Fruit fly (Drosophila melanogaster) whole organism, embryonic: ENCODE data around the gene NdufV3.

ENCODE experiments used
- Atf-2 ChIP-seq: fragments of 200-800 bp; sonication (Bioruptor generic); optimal IDR thresholded peaks from 2 replicates; lab custom pipeline; 2016; ENCODE audit warnings: missing biosample characterization, missing genetic modification characterization
- CG13894 ChIP-seq: fragments of 200-800 bp; sonication (Bioruptor generic); optimal IDR thresholded peaks from 3 replicates; lab custom pipeline; 2018; ENCODE audit warnings: missing biosample characterization, mild to moderate bottlenecking, missing genetic modification characterization, moderate library complexity
- CG14014 ChIP-seq: fragments of 200-800 bp; sonication (Bioruptor generic); IDR thresholded peaks from 2 replicates; pipeline ENCODE4 v1.3.6; 2022; ENCODE audit warnings: missing biosample characterization, missing genetic modification characterization
- CG14710 ChIP-seq: fragments of 200-800 bp; sonication (Bioruptor generic); optimal IDR thresholded peaks from 3 replicates; lab custom pipeline; 2019; ENCODE audit warnings: missing biosample characterization, mild to moderate bottlenecking, missing genetic modification characterization, moderate library complexity
- CG15601 ChIP-seq: fragments of 200-800 bp; sonication (Bioruptor generic); optimal IDR thresholded peaks from 3 replicates; lab custom pipeline; 2019; ENCODE audit warnings: missing biosample characterization, mild to moderate bottlenecking, missing genetic modification characterization, moderate library complexity
- CG15696 ChIP-seq: fragments of 200-800 bp; sonication (Bioruptor generic); optimal IDR thresholded peaks from 2 replicates; lab custom pipeline; 2019; ENCODE audit warnings: missing biosample characterization, mild to moderate bottlenecking, missing genetic modification characterization, moderate library complexity
- CG1603 ChIP-seq: fragments of 200-800 bp; sonication (Bioruptor generic); optimal IDR thresholded peaks from 2 replicates; lab custom pipeline; 2019; ENCODE audit warnings: missing biosample characterization, mild to moderate bottlenecking, missing genetic modification characterization, moderate library complexity
- CG16815 ChIP-seq: fragments of 200-800 bp; sonication (Bioruptor generic); optimal IDR thresholded peaks from 3 replicates; lab custom pipeline; 2017; ENCODE audit warnings: missing biosample characterization, mild to moderate bottlenecking, missing genetic modification characterization
- CG2199 ChIP-seq: fragments of 200-800 bp; sonication (Bioruptor generic); IDR thresholded peaks from 3 replicates; pipeline ENCODE4 v1.3.6; 2022; ENCODE audit warnings: missing biosample characterization, missing genetic modification characterization
- CG2678 ChIP-seq: fragments of 200-800 bp; sonication (Bioruptor generic); optimal IDR thresholded peaks from 3 replicates; lab custom pipeline; 2019; ENCODE audit warnings: missing biosample characterization, mild to moderate bottlenecking, missing genetic modification characterization, moderate library complexity
- CG43689 ChIP-seq: fragments of 200-800 bp; sonication (Bioruptor generic); IDR thresholded peaks from 2 replicates; pipeline ENCODE4 v1.3.6; 2022; ENCODE audit warnings: missing biosample characterization, missing genetic modification characterization
- CG4707 ChIP-seq: fragments of 200-800 bp; sonication (Bioruptor generic); optimal IDR thresholded peaks from 2 replicates; lab custom pipeline; 2018; ENCODE audit warnings: missing biosample characterization, mild to moderate bottlenecking, missing genetic modification characterization, moderate library complexity
- CG4854 ChIP-seq: fragments of 200-800 bp; sonication (Bioruptor generic); optimal IDR thresholded peaks from 2 replicates; lab custom pipeline; 2016; ENCODE audit warnings: missing biosample characterization, missing genetic modification characterization, inconsistent platforms
- CG5953 ChIP-seq: fragments of 200-800 bp; sonication (Bioruptor generic); IDR thresholded peaks from 2 replicates; pipeline ENCODE4 v1.3.6; 2022; ENCODE audit warnings: missing biosample characterization, missing genetic modification characterization
- CG6683 ChIP-seq: fragments of 200-800 bp; sonication (Bioruptor generic); optimal IDR thresholded peaks from 2 replicates; lab custom pipeline; 2017; ENCODE audit warnings: missing biosample characterization, mild to moderate bottlenecking, missing genetic modification characterization, missing genetic modification reagents
- CG8290 ChIP-seq, 3 experiments: fragments of 200-800 bp; sonication (Bioruptor generic); optimal IDR thresholded peaks; 2 replicates each; lab custom pipeline; 2016 to 2019; ENCODE audit warnings: missing biosample characterization in 3 of 3, missing genetic modification characterization in 3 of 3, mild to moderate bottlenecking in 2 of 3, moderate library complexity in 1 of 3
- CG8359 ChIP-seq: fragments of 200-800 bp; sonication (Bioruptor generic); optimal IDR thresholded peaks from 2 replicates; lab custom pipeline; 2017; ENCODE audit warnings: missing biosample characterization, mild to moderate bottlenecking, missing genetic modification characterization, borderline replicate concordance
- CG8765 ChIP-seq: fragments of 200-800 bp; sonication (Bioruptor generic); IDR thresholded peaks from 2 replicates; pipeline ENCODE4 v1.3.6; 2022; ENCODE audit warnings: missing biosample characterization, missing genetic modification characterization
- CG9437 ChIP-seq: fragments of 200-800 bp; sonication (Bioruptor generic); optimal IDR thresholded peaks from 2 replicates; lab custom pipeline; 2018; ENCODE audit warnings: missing biosample characterization, mild to moderate bottlenecking, missing genetic modification characterization
- CG9932 ChIP-seq: fragments of 200-800 bp; sonication (Bioruptor generic); IDR thresholded peaks from 2 replicates; pipeline ENCODE4 v1.3.6; 2022; ENCODE audit warnings: missing biosample characterization, missing genetic modification characterization
- CkIIα-i1 ChIP-seq: fragments of 200-800 bp; sonication (Bioruptor generic); IDR thresholded peaks from 2 replicates; pipeline ENCODE4 v1.3.6; 2022; ENCODE audit warnings: missing biosample characterization, missing genetic modification characterization
- Dip2 ChIP-seq: fragments of 200-800 bp; sonication (Bioruptor generic); IDR thresholded peaks from 2 replicates; pipeline ENCODE4 v1.3.6; 2022; ENCODE audit warnings: missing biosample characterization, missing genetic modification characterization
- Dp ChIP-seq: fragments of 200-800 bp; sonication (Bioruptor generic); optimal IDR thresholded peaks from 2 replicates; lab custom pipeline; 2018; ENCODE audit warnings: missing biosample characterization, mild to moderate bottlenecking, missing genetic modification characterization, moderate library complexity
- Eip74EF ChIP-seq, 2 experiments: fragments of 200-800 bp in 1 of 2; fragments of >200 bp in 1 of 2; sonication (Bioruptor generic) in 1 of 2; optimal IDR thresholded peaks; 2 replicates each; lab custom pipeline; 2017 to 2019; ENCODE audit warnings: missing biosample characterization in 2 of 2, missing genetic modification characterization in 2 of 2, mild to moderate bottlenecking in 1 of 2, moderate library complexity in 1 of 2
- Elba2 ChIP-seq: fragments of 200-800 bp; sonication (Bioruptor generic); optimal IDR thresholded peaks from 3 replicates; lab custom pipeline; 2016; ENCODE audit warnings: missing biosample characterization, missing genetic modification characterization
- Fer1 ChIP-seq: fragments of 200-800 bp; sonication (Bioruptor generic); optimal IDR thresholded peaks from 2 replicates; lab custom pipeline; 2017; ENCODE audit warnings: missing biosample characterization, mild to moderate bottlenecking, missing genetic modification characterization
- Gug ChIP-seq: fragments of 200-800 bp; sonication (Bioruptor generic); IDR thresholded peaks from 4 replicates; pipeline ENCODE4 v1.3.6; 2022; ENCODE audit warnings: missing biosample characterization, missing genetic modification characterization
- Hand ChIP-seq: fragments of 200-800 bp; sonication (Bioruptor generic); optimal IDR thresholded peaks from 2 replicates; lab custom pipeline; 2017; ENCODE audit warnings: mild to moderate bottlenecking, missing biosample characterization, missing genetic modification reagents, missing genetic modification characterization
- Med ChIP-seq: fragments of 200-800 bp; sonication (Bioruptor generic); peaks from one replicate; lab custom pipeline; 2016; ENCODE audit warnings: missing biosample characterization, missing genetic modification characterization, mild to moderate bottlenecking, inconsistent platforms, moderate library complexity
- NFAT ChIP-seq: fragments of 200-800 bp; sonication (Bioruptor generic); IDR thresholded peaks from 2 replicates; pipeline ENCODE4 v1.3.6; 2022; ENCODE audit warnings: missing biosample characterization, missing genetic modification characterization
- Oli ChIP-seq: fragments of 200-800 bp; sonication (Bioruptor generic); optimal IDR thresholded peaks from 2 replicates; lab custom pipeline; 2018; ENCODE audit warnings: missing biosample characterization, mild to moderate bottlenecking, missing genetic modification characterization, moderate library complexity
- PHDP ChIP-seq: fragments of 200-800 bp; sonication (Bioruptor generic); optimal IDR thresholded peaks from 3 replicates; lab custom pipeline; 2018; ENCODE audit warnings: missing biosample characterization, mild to moderate bottlenecking, missing genetic modification characterization, moderate library complexity
- Sin3A ChIP-seq: fragments of >200 bp; optimal IDR thresholded peaks from 2 replicates; lab custom pipeline; 2018
- Six4 ChIP-seq: fragments of 200-800 bp; sonication (Bioruptor generic); optimal IDR thresholded peaks from 2 replicates; lab custom pipeline; 2016; ENCODE audit warnings: missing biosample characterization, missing genetic modification characterization
- bab2 ChIP-seq: fragments of 200-800 bp; sonication (Bioruptor generic); optimal IDR thresholded peaks from 2 replicates; lab custom pipeline; 2016; ENCODE audit warnings: missing biosample characterization, missing genetic modification characterization
- btn ChIP-seq: fragments of 200-800 bp; sonication (Bioruptor generic); optimal IDR thresholded peaks from 2 replicates; lab custom pipeline; 2016; ENCODE audit warnings: missing biosample characterization, missing genetic modification characterization
- chn ChIP-seq: fragments of 200-800 bp; sonication (Bioruptor generic); optimal IDR thresholded peaks from 2 replicates; lab custom pipeline; 2016; ENCODE audit warnings: missing biosample characterization, missing genetic modification characterization
- da ChIP-seq: fragments of 200-800 bp; sonication (Bioruptor generic); optimal IDR thresholded peaks from 2 replicates; lab custom pipeline; 2016; ENCODE audit warnings: missing biosample characterization, missing genetic modification characterization
- dm ChIP-seq: fragments of 200-800 bp; sonication (Bioruptor generic); optimal IDR thresholded peaks from 3 replicates; lab custom pipeline; 2016; ENCODE audit warnings: missing biosample characterization, missing genetic modification characterization
- gsb-n ChIP-seq: fragments of 200-800 bp; sonication (Bioruptor generic); optimal IDR thresholded peaks from 3 replicates; lab custom pipeline; 2018; ENCODE audit warnings: missing biosample characterization, mild to moderate bottlenecking, missing genetic modification characterization
- her ChIP-seq: fragments of 200-800 bp; sonication (Bioruptor generic); optimal IDR thresholded peaks from 2 replicates; lab custom pipeline; 2016; ENCODE audit warnings: missing biosample characterization, missing genetic modification characterization
- mld ChIP-seq: fragments of 200-800 bp; sonication (Bioruptor generic); IDR thresholded peaks from 3 replicates; pipeline ENCODE4 v1.3.6; 2022; ENCODE audit warnings: missing biosample characterization, missing genetic modification characterization; ENCODE audit not compliant: partially characterized antibody
- ranshi ChIP-seq: fragments of 200-800 bp; sonication (Bioruptor generic); IDR thresholded peaks from 2 replicates; pipeline ENCODE4 v1.3.6; 2022; ENCODE audit warnings: missing biosample characterization, missing genetic modification characterization
- repo ChIP-seq: fragments of 200-800 bp; sonication (Bioruptor generic); optimal IDR thresholded peaks from 2 replicates; lab custom pipeline; 2016; ENCODE audit warnings: missing biosample characterization, missing genetic modification characterization
- seq ChIP-seq: fragments of 200-800 bp; sonication (Bioruptor generic); IDR thresholded peaks from 2 replicates; pipeline ENCODE4 v1.3.6; 2022; ENCODE audit warnings: missing biosample characterization, missing genetic modification characterization
- shn ChIP-seq: fragments of 200-800 bp; sonication (Bioruptor generic); optimal IDR thresholded peaks from 3 replicates; lab custom pipeline; 2016; ENCODE audit warnings: missing biosample characterization, missing genetic modification characterization
- sisA ChIP-seq: fragments of 200-800 bp; sonication (Bioruptor generic); IDR thresholded peaks from 2 replicates; pipeline ENCODE4 v1.3.6; 2022; ENCODE audit warnings: missing biosample characterization, missing genetic modification characterization
- slbo ChIP-seq: fragments of 200-800 bp; sonication (Bioruptor generic); IDR thresholded peaks from 2 replicates; pipeline ENCODE4 v1.3.6; 2022; ENCODE audit warnings: missing biosample characterization, missing genetic modification characterization
- vvl ChIP-seq: fragments of 200-800 bp; sonication (Bioruptor generic); IDR thresholded peaks from 2 replicates; pipeline ENCODE4 v1.3.6; 2022; ENCODE audit warnings: missing biosample characterization, missing genetic modification characterization
- zfh1 ChIP-seq: fragments of 200-800 bp; sonication (Bioruptor generic); IDR thresholded peaks from 3 replicates; pipeline ENCODE4 v1.3.6; 2022; ENCODE audit warnings: missing biosample characterization, missing genetic modification characterization

NdufV3 gene

dm6 chrX:11340719-11341322 lies 9.0 kb upstream of the NdufV3 start (continued):
- TF ChIP-seq CG16815 (GFP tag; lab: Kevin White, UChicago) (no peak), vvl (GFP tag; lab: Robert Waterston, UW) (peak; percentile 13; the same call in 1 of the 2 replicates), gsb-n (no peak), repo (GFP tag; lab: Kevin White, UChicago) (no peak), CG4854 (GFP tag; lab: Kevin White, UChicago) (no peak), seq (GFP tag; lab: Robert Waterston, UW) (0 out of 2 replicates have a peak, but pooled peaks have one; percentile 16), CG4707 (GFP tag; lab: Kevin White, UChicago) (no peak), her (GFP tag; lab: Kevin White, UChicago) (no peak), CG2678 (tag; lab: Kevin White, UChicago) (peak; percentile 32), Atf-2 (no peak), CG5953 (GFP tag; lab: Robert Waterston, UW) (no peak), CG2199 (no peak), shn (GFP tag; lab: Kevin White, UChicago) (no peak), Dip2 (GFP tag; lab: Robert Waterston, UW) (no peak), sisA (GFP tag; lab: Robert Waterston, UW) (no peak), CkIIα-i1 (no peak), Six4 (GFP tag; lab: Kevin White, UChicago) (peak; percentile 34), CG13894 (tag; lab: Kevin White, UChicago) (no peak), CG8359 (no peak), bab2 (peak; percentile 6), CG8290 (GFP tag; optimal IDR thresholded peaks at IDR 0.05; lab: Kevin White, UChicago) (no peak), CG8290 (tag; optimal IDR thresholded peaks at IDR 0.05; lab: Kevin White, UChicago) (peak in 1 of 2 experiments; percentile 2), mld (GFP tag; lab: Robert Waterston, UW) (no peak), slbo (GFP tag; lab: Robert Waterston, UW) (peak; percentile 29; the same call in 1 of the 2 replicates), CG9437 (GFP tag; lab: Kevin White, UChicago) (peak; percentile 14), Gug (peak; percentile 2; the same call in 1 of the 4 replicates), btn (GFP tag; lab: Kevin White, UChicago) (no peak), zfh1 (GFP tag; lab: Robert Waterston, UW) (0 out of 3 replicates have a peak, but pooled peaks have one; percentile 27), CG6683 (GFP tag; lab: Kevin White, UChicago) (no peak), chn (GFP tag; lab: Kevin White, UChicago) (no peak), ranshi (peak; percentile 12; the same call in 1 of the 2 replicates), Eip74EF (GFP tag; optimal IDR thresholded peaks at IDR 0.05; lab: Kevin White, UChicago) (no peak), Dp (GFP tag; lab: Kevin White, UChicago) (no peak), PHDP (tag; lab: Kevin White, UChicago) (peak; percentile 9), Med (GFP tag; lab: Kevin White, UChicago) (peak; percentile 74), Fer1 (no peak), dm (GFP tag; lab: Kevin White, UChicago) (peak; percentile 1), CG14014 (GFP tag; lab: Robert Waterston, UW) (no peak), Elba2 (GFP tag; lab: Kevin White, UChicago) (no peak), CG15696 (tag; lab: Kevin White, UChicago) (no peak), CG9932 (GFP tag; lab: Robert Waterston, UW) (no peak), CG14710 (tag; lab: Kevin White, UChicago) (peak; percentile 37), CG43689 (GFP tag; lab: Robert Waterston, UW) (no peak), CG8765 (GFP tag; lab: Robert Waterston, UW) (no peak), Hand (GFP tag; lab: Kevin White, UChicago) (no peak), CG1603 (tag; lab: Kevin White, UChicago) (peak; percentile 19), da (no peak), CG15601 (peak; percentile 5), Oli (tag; lab: Kevin White, UChicago) (peak; percentile 20), Sin3A (lab: Kevin White, UChicago) (no peak), NFAT (GFP tag; lab: Robert Waterston, UW) (no peak)
